In the genomic region with DNA sequence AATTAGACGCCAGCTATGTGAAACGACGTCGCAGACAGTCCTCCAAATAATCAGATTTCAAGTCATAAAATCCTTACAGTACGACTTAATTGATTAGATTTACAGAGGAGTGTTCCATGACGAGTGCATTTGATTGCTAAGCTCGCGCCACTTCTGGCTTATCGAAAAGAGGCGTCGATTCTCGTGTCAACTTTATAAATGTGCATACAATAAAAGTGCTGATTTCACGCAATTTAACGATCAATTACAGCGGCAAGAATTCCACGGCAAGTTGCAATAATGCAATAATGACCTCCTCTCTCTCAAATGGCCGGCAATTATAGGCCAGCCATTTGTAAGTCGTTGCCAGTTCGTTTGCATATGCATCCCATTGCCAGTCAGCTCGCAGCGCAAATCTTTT, we compare ENCODE assay signal across 2 fruit fly cellular contexts.
A peak's percentile ranks its signal among the peaks of the same experiment; 100 is the strongest.
TF ChIP-seq lines count a peak whose summit lies in the region.

No protein-coding gene starts in this region.

TF ChIP-seq in whole organism, adult, 20 proteins besides CTCF, POLR2A, EP300 and RAD21:
- no peak for TF ChIP-seq toe (GFP tag; optimal IDR thresholded peaks at IDR 0.05; lab: Kevin White, UChicago)
- no peak for TF ChIP-seq CG7045 (GFP tag; optimal IDR thresholded peaks at IDR 0.05; lab: Kevin White, UChicago)
- TF ChIP-seq Crg-1 (GFP tag; optimal IDR thresholded peaks at IDR 0.05; lab: Kevin White, UChicago): no peak
- TF ChIP-seq cic (GFP tag; optimal IDR thresholded peaks at IDR 0.05; lab: Kevin White, UChicago): peak; percentile 25
- TF ChIP-seq Mnt (GFP tag; optimal IDR thresholded peaks at IDR 0.05; lab: Kevin White, UChicago): peak; percentile 48
- no peak for TF ChIP-seq CG5204 (GFP tag; optimal IDR thresholded peaks at IDR 0.05; lab: Kevin White, UChicago)
- peak; percentile 10 for TF ChIP-seq CG12768 (GFP tag; optimal IDR thresholded peaks at IDR 0.05; lab: Kevin White, UChicago)
- no peak for TF ChIP-seq CG33017 (tag; optimal IDR thresholded peaks at IDR 0.05; lab: Kevin White, UChicago)
- TF ChIP-seq ovo (GFP tag; optimal IDR thresholded peaks at IDR 0.05; lab: Kevin White, UChicago): no peak
- TF ChIP-seq bab1 (GFP tag; optimal IDR thresholded peaks at IDR 0.05; lab: Kevin White, UChicago): no peak
- TF ChIP-seq CG1620 (GFP tag; optimal IDR thresholded peaks at IDR 0.05; lab: Kevin White, UChicago): no peak
- peak; percentile 87 for TF ChIP-seq tj (GFP tag; optimal IDR thresholded peaks at IDR 0.05; lab: Kevin White, UChicago)
- TF ChIP-seq pad (GFP tag; optimal IDR thresholded peaks at IDR 0.05; lab: Kevin White, UChicago): no peak
- peak; percentile 43 for TF ChIP-seq kay (GFP tag; lab: Kevin White, UChicago; ENCODE audit: borderline replicate concordance)
- TF ChIP-seq CG7101 (tag; optimal IDR thresholded peaks at IDR 0.05; lab: Kevin White, UChicago): no peak
- TF ChIP-seq CG14711 (tag; optimal IDR thresholded peaks at IDR 0.05; lab: Kevin White, UChicago): no peak
- TF ChIP-seq cnc (optimal IDR thresholded peaks at IDR 0.05; lab: Kevin White, UChicago): peak; percentile 33 to 66
- TF ChIP-seq Hr96 (GFP tag; optimal IDR thresholded peaks at IDR 0.05; lab: Kevin White, UChicago): no peak
- no peak for TF ChIP-seq CG11617 (GFP tag; optimal IDR thresholded peaks at IDR 0.05; lab: Kevin White, UChicago)
- TF ChIP-seq Clk (GFP tag; optimal IDR thresholded peaks at IDR 0.05; lab: Kevin White, UChicago): no peak

TF ChIP-seq in whole organism, prepupa, 60 proteins besides CTCF, POLR2A, EP300 and RAD21:
- no peak for TF ChIP-seq CG3032 (tag; optimal IDR thresholded peaks at IDR 0.05; lab: Kevin White, UChicago)
- peak; percentile 63 for TF ChIP-seq svp (GFP tag; lab: Kevin White, UChicago)
